Worm (Caenorhabditis elegans): ENCODE measurements around the gene clec-171.

clec-171 gene

DNA sequence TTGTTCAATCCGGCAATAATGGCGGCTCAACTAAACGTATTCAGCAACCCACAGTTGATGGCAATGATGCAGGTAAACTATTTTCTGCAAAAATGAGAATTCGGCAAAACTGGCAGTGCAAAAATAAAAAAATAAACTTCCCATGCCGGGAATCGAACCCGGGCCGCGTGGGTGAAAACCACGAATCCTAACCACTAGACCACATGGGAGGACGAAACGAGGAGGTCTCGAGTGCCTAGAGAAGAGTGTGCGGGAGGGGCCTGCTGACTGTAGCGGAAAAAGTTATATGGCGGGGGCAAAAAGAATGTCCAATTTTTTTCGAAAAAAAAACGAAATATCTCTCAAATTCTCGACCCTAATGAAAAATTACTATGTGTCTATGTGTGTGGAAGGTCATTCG lies 39.1 kb downstream of the clec-171 start (continued):
- TF ChIP-seq T07F8.4 (tag; optimal IDR thresholded peaks at IDR 0.05), result peak; percentile 1
- peak; percentile 43; the same call in 1 of the 2 replicates for TF ChIP-seq ceh-100 (GFP tag; IDR thresholded peaks at IDR 0.05)
- TF ChIP-seq hlh-12 (tag; optimal IDR thresholded peaks at IDR 0.05), result peak; percentile 7
- TF ChIP-seq attf-5 (GFP tag; optimal IDR thresholded peaks at IDR 0.05), result peak; percentile 24
- peak; percentile 46; the same call in 1 of the 2 replicates for TF ChIP-seq K11D2.4 (GFP tag; IDR thresholded peaks at IDR 0.05)
- no peak for TF ChIP-seq bed-1 (GFP tag; IDR thresholded peaks at IDR 0.05)
- peak; percentile 62 for TF ChIP-seq mcd-1 (GFP tag; IDR thresholded peaks at IDR 0.05)
- no peak for TF ChIP-seq F22D6.2 (tag; optimal IDR thresholded peaks at IDR 0.05)
- 0 out of 2 replicates have a peak, but pooled peaks have one; percentile 49 for TF ChIP-seq egl-44 (GFP tag; IDR thresholded peaks at IDR 0.05)
- no peak for TF ChIP-seq sptf-2 (GFP tag; optimal IDR thresholded peaks at IDR 0.05)
- no peak for TF ChIP-seq Y53F4B.3 (GFP tag; IDR thresholded peaks at IDR 0.05)
- 0 out of 2 replicates have a peak, but pooled peaks have one; percentile 62 for TF ChIP-seq let-526 (GFP tag; IDR thresholded peaks at IDR 0.05)
- no peak for TF ChIP-seq atf-7 (tag; optimal IDR thresholded peaks at IDR 0.05)
- no peak for TF ChIP-seq K12H6.12 (tag; optimal IDR thresholded peaks at IDR 0.05)
- no peak for TF ChIP-seq nfya-1 (tag; optimal IDR thresholded peaks at IDR 0.05; ENCODE audit: borderline replicate concordance, insufficient read depth)
- TF ChIP-seq unc-130 (GFP tag; optimal IDR thresholded peaks at IDR 0.05), result no peak
- peak; percentile 11 for TF ChIP-seq snpc-1.3 (tag; optimal IDR thresholded peaks at IDR 0.05; ENCODE audit: insufficient read depth)
- TF ChIP-seq mes-4 (tag; optimal IDR thresholded peaks at IDR 0.05), result no peak
- peak; percentile 21 for TF ChIP-seq him-1 (tag; optimal IDR thresholded peaks at IDR 0.05)
- TF ChIP-seq ceh-91 (GFP tag; IDR thresholded peaks at IDR 0.05), result no peak
- no peak for TF ChIP-seq unc-62 (GFP tag; optimal IDR thresholded peaks at IDR 0.05)
- TF ChIP-seq nfyb-1 (GFP tag; IDR thresholded peaks at IDR 0.05), result peak; percentile 78; the same call in 1 of the 2 replicates
- peak; percentile 19 for TF ChIP-seq snpc-3.4 (tag; optimal IDR thresholded peaks at IDR 0.05)
- TF ChIP-seq F23B12.7 (tag; optimal IDR thresholded peaks at IDR 0.05; ENCODE audit: insufficient read depth), result peak; percentile 26
- no peak for TF ChIP-seq hmg-20 (GFP tag; IDR thresholded peaks at IDR 0.05)
- peak; percentile 59 for TF ChIP-seq rpc-1 (optimal IDR thresholded peaks at IDR 0.05)
- peak; percentile 75 for TF ChIP-seq rpc-1 (tag; optimal IDR thresholded peaks at IDR 0.05)
- TF ChIP-seq Y56A3A.18 (GFP tag; IDR thresholded peaks at IDR 0.05), result 0 out of 2 replicates have a peak, but pooled peaks have one; percentile 58
- TF ChIP-seq aptf-2 (GFP tag; conservative IDR thresholded peaks at IDR 0.05), result no peak
- TF ChIP-seq lir-1 (GFP tag; conservative IDR thresholded peaks at IDR 0.05), result no peak
- no peak for TF ChIP-seq mel-28 (tag; optimal IDR thresholded peaks at IDR 0.05; ENCODE audit: borderline replicate concordance)
- TF ChIP-seq B0261.1 (tag; optimal IDR thresholded peaks at IDR 0.05), result peak; percentile 90
- peak; percentile 26; the same call in 1 of the 2 replicates for TF ChIP-seq zfh-2 (GFP tag; conservative IDR thresholded peaks at IDR 0.05)
- no peak for TF ChIP-seq snpc-4 (GFP tag; optimal IDR thresholded peaks at IDR 0.05)
- TF ChIP-seq snpc-4 (tag; optimal IDR thresholded peaks at IDR 0.05), result peak in 2 of 4 experiments; percentile 29 to 46
- no peak for TF ChIP-seq ztf-22 (GFP tag; optimal IDR thresholded peaks at IDR 0.05)
- no peak for TF ChIP-seq ztf-6 (GFP tag; IDR thresholded peaks at IDR 0.05)
- no peak for TF ChIP-seq lag-1 (GFP tag; IDR thresholded peaks at IDR 0.05)
- TF ChIP-seq nfya-2 (GFP tag; IDR thresholded peaks at IDR 0.05), result no peak
- TF ChIP-seq bed-2 (GFP tag; IDR thresholded peaks at IDR 0.05), result no peak
- TF ChIP-seq ceh-79 (tag; optimal IDR thresholded peaks at IDR 0.05), result no peak
- no peak for TF ChIP-seq ccch-3 (GFP tag; optimal IDR thresholded peaks at IDR 0.05)
- TF ChIP-seq ets-4 (GFP tag; optimal IDR thresholded peaks at IDR 0.05), result no peak
- TF ChIP-seq F33H1.4 (GFP tag; IDR thresholded peaks at IDR 0.05), result no peak
- TF ChIP-seq Y79H2A.3 (GFP tag; conservative IDR thresholded peaks at IDR 0.05), result no peak
- TF ChIP-seq lsl-1 (GFP tag; optimal IDR thresholded peaks at IDR 0.05), result no peak
- TF ChIP-seq ztf-18 (tag; optimal IDR thresholded peaks at IDR 0.05), result peak; percentile 29
- peak; percentile 18 for TF ChIP-seq nhr-80 (tag; optimal IDR thresholded peaks at IDR 0.05)
- TF ChIP-seq B0336.3 (GFP tag; IDR thresholded peaks at IDR 0.05), result 0 out of 2 replicates have a peak, but pooled peaks have one; percentile 21
